Worm (Caenorhabditis elegans): ENCODE results near the gene ttr-2.
A peak's percentile ranks its signal among the peaks of the same experiment; 100 is the strongest.

The ttr-2 gene

DNA sequence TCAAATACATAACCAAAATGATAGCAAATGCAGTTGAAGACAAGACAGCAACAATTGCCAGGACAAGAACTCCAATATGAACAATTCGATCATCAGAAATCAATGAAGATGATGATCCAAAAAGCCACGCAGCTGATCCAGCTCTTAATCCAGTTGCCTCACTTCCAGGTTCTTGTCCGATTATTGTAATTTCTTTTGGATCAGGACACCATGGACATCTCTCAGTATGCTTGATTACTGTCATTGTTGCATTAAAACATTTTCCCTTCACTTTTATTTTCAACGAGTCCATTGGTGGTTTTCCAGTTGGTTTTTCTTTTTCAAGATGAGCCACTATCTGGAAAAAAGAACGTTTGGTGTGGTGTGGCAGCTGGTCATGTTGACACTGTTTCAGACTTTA is 36.8 kb downstream of the ttr-2 start:
- TF ChIP-seq Y75B8A.6 (GFP tag; IDR thresholded peaks at IDR 0.05) (no peak), unc-62 (GFP tag; optimal IDR thresholded peaks at IDR 0.05 in 1 of 2) (peak in 1 of 2 experiments; percentile 57), unc-62 (tag; optimal IDR thresholded peaks at IDR 0.05) (no peak), aha-1 (tag) (peak; percentile 70)

DNA sequence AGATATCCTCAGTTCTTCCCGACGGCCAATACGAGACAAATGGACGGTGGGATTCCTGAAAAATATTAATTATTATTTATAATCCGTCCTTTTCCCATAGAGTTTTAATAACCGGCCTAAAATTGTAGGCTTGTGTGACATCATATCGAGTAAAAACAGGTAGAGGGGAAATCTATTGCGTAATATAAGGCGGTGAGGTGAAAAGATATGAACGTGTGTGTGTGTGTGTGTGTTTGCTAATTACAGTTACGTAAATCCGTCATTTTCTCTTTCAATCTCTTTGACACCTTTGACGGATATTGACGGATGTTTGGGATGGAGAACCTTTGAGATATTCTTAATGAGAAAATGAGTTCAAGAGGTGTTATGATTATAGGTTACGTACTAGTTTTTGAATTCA is 37.9 kb downstream of the ttr-2 start:
- TF ChIP-seq nhr-25 (tag; optimal IDR thresholded peaks at IDR 0.05; ENCODE audit: borderline replicate concordance, insufficient read depth) = no peak
- TF ChIP-seq daf-19 (GFP tag; conservative IDR thresholded peaks at IDR 0.05) = no peak
- no peak for TF ChIP-seq spr-3 (GFP tag; optimal IDR thresholded peaks at IDR 0.05)
- no peak for TF ChIP-seq mes-2 (tag; optimal IDR thresholded peaks at IDR 0.05; ENCODE audit: poor library complexity, severe bottlenecking)
- TF ChIP-seq nhr-48 (tag; optimal IDR thresholded peaks at IDR 0.05) = no peak

DNA sequence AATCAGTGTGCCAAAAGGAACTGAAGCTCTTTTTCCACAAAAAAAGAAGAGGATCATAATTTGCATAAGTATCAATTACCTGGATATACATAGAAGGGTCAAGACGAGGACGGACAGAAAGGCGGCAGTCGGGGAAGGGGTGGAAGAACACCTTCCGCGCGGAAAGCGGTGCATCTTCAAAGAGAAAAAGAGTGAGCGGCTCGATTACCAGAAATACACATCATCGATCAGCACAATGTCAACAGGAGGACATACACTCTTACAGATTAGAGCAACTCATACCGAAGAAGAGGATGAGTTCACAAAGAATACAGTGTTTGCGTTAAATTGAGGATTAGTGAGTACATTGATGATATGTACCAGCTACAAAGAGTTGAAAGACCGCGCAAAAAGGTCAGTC is 41.8 kb downstream of the ttr-2 start:
- no peak for TF ChIP-seq unc-130 (GFP tag; optimal IDR thresholded peaks at IDR 0.05)
- TF ChIP-seq skn-1 (tag; optimal IDR thresholded peaks at IDR 0.05) = no peak
- TF ChIP-seq aha-1 (tag) = peak; percentile 90
- no peak for TF ChIP-seq nhr-76 (tag; optimal IDR thresholded peaks at IDR 0.05)
- TF ChIP-seq arid-1 (GFP tag; conservative IDR thresholded peaks at IDR 0.05) = no peak

DNA sequence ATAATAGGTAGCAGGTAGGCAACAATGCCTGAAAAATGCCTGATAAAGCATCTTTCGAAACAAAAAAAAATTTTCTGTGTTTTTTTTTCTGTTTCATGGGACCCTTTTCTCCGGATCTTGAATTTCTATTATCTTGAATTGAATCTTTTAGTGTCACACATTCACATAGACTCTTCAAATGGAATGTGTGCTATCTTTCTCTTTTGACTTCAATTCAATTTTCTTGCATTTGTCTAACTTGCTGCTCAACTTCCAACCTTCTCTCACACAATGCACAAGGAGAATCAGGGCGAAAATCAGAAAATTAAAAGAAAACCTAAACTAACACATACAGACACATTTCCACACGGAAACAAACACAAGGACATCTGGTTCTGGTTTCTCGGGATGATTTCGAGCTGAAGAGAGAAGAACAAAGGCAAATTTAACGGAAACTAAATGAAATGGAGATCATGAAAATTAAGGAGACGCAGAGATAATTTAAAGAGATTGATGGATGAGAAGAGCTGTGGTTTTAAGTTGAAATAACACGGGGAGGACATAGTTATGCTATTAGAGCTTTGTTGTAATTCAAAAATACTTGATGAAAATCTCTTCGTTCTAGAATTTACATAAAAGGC is 44.7 kb downstream of the ttr-2 start:
- TF ChIP-seq nhr-25 (tag; optimal IDR thresholded peaks at IDR 0.05; ENCODE audit: borderline replicate concordance, insufficient read depth) = no peak
- no peak for TF ChIP-seq ceh-82 (tag; optimal IDR thresholded peaks at IDR 0.05)
- no peak for TF ChIP-seq D1046.2 (GFP tag; IDR thresholded peaks at IDR 0.05)
- TF ChIP-seq Y75B8A.6 (GFP tag; IDR thresholded peaks at IDR 0.05) = no peak
- TF ChIP-seq dmd-8 (GFP tag; IDR thresholded peaks at IDR 0.05) = no peak
- TF ChIP-seq tra-1 (GFP tag; IDR thresholded peaks at IDR 0.05) = no peak
- no peak for TF ChIP-seq unc-130 (GFP tag; optimal IDR thresholded peaks at IDR 0.05)
- no peak for TF ChIP-seq nhr-41 (GFP tag; IDR thresholded peaks at IDR 0.05)
- no peak for TF ChIP-seq unc-62 (GFP tag; optimal IDR thresholded peaks at IDR 0.05 in 1 of 2)
- no peak for TF ChIP-seq unc-62 (tag; optimal IDR thresholded peaks at IDR 0.05)
- no peak for TF ChIP-seq fos-1 (tag; optimal IDR thresholded peaks at IDR 0.05)
- no peak for TF ChIP-seq unc-39 (tag; optimal IDR thresholded peaks at IDR 0.05)
- no peak for TF ChIP-seq set-16 (GFP tag; IDR thresholded peaks at IDR 0.05)
- TF ChIP-seq snpc-1.2 (GFP tag; IDR thresholded peaks at IDR 0.05) = no peak
- TF ChIP-seq gei-8 (GFP tag; optimal IDR thresholded peaks at IDR 0.05) = no peak
- no peak for TF ChIP-seq nhr-6 (tag; optimal IDR thresholded peaks at IDR 0.05)
- no peak for TF ChIP-seq nhr-42 (GFP tag; IDR thresholded peaks at IDR 0.05)

DNA sequence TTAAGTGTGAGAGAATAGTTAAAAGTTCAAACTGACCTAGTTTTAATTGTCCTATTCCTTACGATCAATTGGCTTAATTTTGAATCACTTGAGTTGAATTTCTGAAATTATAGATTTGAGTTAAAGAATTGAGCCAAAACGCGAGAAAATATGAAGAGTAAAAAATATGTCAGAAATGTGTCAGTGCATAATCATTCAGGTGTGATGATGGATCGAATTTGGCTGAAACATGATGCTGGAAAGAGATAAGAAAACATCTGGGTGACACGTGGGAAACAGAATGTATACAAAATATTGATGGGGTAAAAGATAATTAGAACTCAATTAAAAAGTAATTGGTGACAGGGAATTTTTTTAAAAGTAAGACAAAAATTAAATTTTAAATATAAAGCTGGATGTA is 46.2 kb downstream of the ttr-2 start, which contains the start of gene R10E12.2:
TSS of gene R10E12.2 (minus strand) at position 101 of the 400 bp plus-strand sequence.
- TF ChIP-seq zag-1 (tag; optimal IDR thresholded peaks at IDR 0.05) = no peak
- TF ChIP-seq zfp-2 (tag; optimal IDR thresholded peaks at IDR 0.05) = no peak
- TF ChIP-seq cey-2 (tag; optimal IDR thresholded peaks at IDR 0.05; ENCODE audit: borderline replicate concordance, insufficient read depth) = no peak
- no peak for TF ChIP-seq unc-62 (GFP tag; optimal IDR thresholded peaks at IDR 0.05 in 1 of 2)
- TF ChIP-seq unc-62 (tag; optimal IDR thresholded peaks at IDR 0.05) = no peak
- no peak for TF ChIP-seq fkh-10 (GFP tag; optimal IDR thresholded peaks at IDR 0.05)
- TF ChIP-seq ctbp-1 (GFP tag; IDR thresholded peaks at IDR 0.05) = no peak
- no peak for TF ChIP-seq nhr-11 (tag; optimal IDR thresholded peaks at IDR 0.05)
- TF ChIP-seq ZK337.2 (GFP tag; IDR thresholded peaks at IDR 0.05) = no peak

All from whole organism, L4 larva.